Fruit fly (Drosophila melanogaster) Kc167 (cell line): ENCODE results near the gene CG10559.

Experiments
- Myc ChIP-seq: fragments of >200 bp; optimal IDR thresholded peaks from 2 replicates; lab custom pipeline; 2017; ENCODE audit warnings: missing external identifiers
- Sin3A ChIP-seq: fragments of >200 bp; optimal IDR thresholded peaks from 2 replicates; lab custom pipeline; 2018; ENCODE audit warnings: missing external identifiers
- h ChIP-seq: fragments of >200 bp; optimal IDR thresholded peaks from 3 replicates; lab custom pipeline; 2018; ENCODE audit warnings: missing external identifiers
- insv ChIP-seq: fragments of >200 bp; optimal IDR thresholded peaks from 3 replicates; lab custom pipeline; 2018; ENCODE audit warnings: missing external identifiers
- psq ChIP-seq: fragments of >200 bp; optimal IDR thresholded peaks from 2 replicates; lab custom pipeline; 2017; ENCODE audit warnings: missing external identifiers
- ttk ChIP-seq: sonication (Bioruptor generic); optimal IDR thresholded peaks from 2 replicates; lab custom pipeline; 2017; ENCODE audit warnings: missing external identifiers

The CG10559 gene

DNA sequence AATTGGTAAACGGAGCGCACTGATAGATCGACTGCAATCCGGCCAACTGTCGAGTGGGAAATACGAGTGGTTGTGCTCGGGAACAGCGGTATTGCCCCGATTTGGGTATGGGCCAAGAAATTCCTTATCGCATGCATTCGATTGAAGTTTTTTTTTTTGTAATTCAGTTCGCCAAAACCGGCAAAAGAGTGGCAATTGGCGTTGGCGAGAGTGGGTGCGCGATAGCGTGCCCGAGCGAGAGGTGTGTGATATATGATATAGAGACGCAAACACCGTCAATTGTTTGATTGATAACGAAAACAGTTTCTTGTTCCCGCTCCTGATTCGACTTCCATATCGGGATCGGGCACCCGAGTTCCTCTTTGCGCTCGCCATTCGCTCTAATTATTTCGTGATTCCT, 2.1 kb downstream of the CG10559 start, which contains the start of gene CG31087:
Gene CG31087 (minus strand): TSS at position 63 of the 400 bp plus-strand sequence.
- no peak for TF ChIP-seq psq (lab: Kevin White, UChicago)
- TF ChIP-seq h (lab: Kevin White, UChicago) = no peak
- TF ChIP-seq ttk = no peak
- no peak for TF ChIP-seq insv (lab: Kevin White, UChicago)
- no peak for TF ChIP-seq Myc
- TF ChIP-seq Sin3A = no peak

DNA sequence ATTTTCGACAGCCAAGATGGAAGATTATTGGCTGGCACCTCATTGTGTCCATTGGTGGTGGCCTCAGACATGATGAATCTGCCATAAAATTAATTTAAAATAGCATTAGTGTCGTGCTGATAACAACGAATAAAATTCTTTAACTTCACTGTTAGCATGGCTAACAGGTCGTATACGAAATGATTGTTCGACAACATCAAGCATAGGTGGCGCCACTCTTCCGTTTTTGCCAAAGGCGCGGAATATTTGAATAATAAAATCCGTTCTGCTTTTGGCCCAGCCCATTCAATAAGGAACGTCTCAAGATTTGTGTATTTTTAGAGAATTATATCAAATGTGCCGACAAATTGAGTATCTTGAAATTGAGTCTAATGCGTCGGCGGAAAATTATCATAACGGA, 3.3 kb downstream of the CG10559 start:
- no peak for TF ChIP-seq h (lab: Kevin White, UChicago)
- TF ChIP-seq Myc = no peak
- no peak for TF ChIP-seq insv (lab: Kevin White, UChicago)
- no peak for TF ChIP-seq Sin3A
- TF ChIP-seq psq (lab: Kevin White, UChicago) = no peak
- TF ChIP-seq ttk = no peak

DNA sequence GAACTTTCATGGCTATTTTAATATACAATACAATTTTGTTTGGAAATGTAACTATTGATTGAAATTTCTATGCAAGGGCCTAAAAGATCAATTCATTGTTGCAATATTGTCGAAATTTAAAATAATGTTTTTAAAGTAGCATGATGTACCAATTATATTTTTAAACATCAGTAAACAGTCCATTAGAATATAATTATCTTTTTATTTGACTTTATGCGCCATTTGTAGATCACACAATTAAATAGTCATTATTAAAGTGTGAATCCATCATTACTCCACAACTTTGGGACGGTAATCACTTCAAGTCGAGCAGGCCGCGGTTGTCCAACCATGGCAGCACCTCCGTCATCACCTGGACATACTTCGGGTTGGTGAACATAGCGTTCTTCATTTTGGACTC, 5.1 kb downstream of the CG10559 start, which contains the start of gene CG31099:
Gene CG31099 (minus strand): TSS at position 101 of the 400 bp plus-strand sequence.
- TF ChIP-seq h (lab: Kevin White, UChicago) (no peak), Sin3A (no peak), ttk (no peak), Myc (no peak), insv (lab: Kevin White, UChicago) (no peak), psq (lab: Kevin White, UChicago) (no peak)

DNA sequence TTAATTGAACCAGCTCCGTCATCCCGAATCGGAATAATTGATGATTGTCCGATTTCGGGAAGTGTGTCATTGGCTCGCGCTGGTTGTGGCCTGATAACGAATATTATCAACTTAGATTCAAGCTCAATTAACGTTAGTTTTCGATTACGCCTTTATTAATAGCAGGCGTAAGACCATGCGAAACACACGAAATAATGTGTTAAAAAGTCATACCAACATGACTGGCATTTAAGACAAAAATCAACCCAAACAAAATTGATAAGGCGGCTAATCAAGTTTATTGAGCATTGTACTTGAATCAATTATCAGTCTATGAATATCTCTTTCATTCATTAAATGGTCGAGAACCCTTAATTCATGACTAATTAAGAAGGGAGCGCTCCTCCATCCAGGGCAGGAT, 6.7 kb downstream of the CG10559 start:
- TF ChIP-seq Sin3A (no peak), ttk (no peak), h (lab: Kevin White, UChicago) (no peak), psq (lab: Kevin White, UChicago) (no peak), Myc (no peak), insv (lab: Kevin White, UChicago) (no peak)

DNA sequence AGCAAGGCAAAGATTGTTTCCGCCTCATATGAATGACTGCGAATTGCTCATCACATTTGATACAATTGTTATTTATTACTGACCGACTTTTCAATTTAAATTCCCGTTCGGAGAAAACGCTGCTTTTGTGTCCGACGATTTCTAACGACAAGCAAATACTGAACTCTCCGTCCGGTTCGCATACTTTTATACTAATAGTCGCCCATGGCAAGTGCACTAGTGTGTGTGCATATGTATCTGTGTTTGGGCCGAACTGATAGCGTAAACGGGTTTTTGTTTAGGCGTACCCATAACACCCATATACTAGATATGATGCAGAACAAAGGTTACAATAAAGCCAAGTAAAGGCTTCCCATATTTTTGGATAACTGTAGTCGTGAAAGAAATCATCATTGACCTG, 7.7 kb downstream of the CG10559 start, which contains the start of gene CG10550:
Gene CG10550 (minus strand): TSS at position 164 of the 400 bp plus-strand sequence.
- TF ChIP-seq psq (lab: Kevin White, UChicago) (no peak), h (lab: Kevin White, UChicago) (no peak), insv (lab: Kevin White, UChicago) (no peak), ttk (no peak), Sin3A (no peak), Myc (no peak)

DNA sequence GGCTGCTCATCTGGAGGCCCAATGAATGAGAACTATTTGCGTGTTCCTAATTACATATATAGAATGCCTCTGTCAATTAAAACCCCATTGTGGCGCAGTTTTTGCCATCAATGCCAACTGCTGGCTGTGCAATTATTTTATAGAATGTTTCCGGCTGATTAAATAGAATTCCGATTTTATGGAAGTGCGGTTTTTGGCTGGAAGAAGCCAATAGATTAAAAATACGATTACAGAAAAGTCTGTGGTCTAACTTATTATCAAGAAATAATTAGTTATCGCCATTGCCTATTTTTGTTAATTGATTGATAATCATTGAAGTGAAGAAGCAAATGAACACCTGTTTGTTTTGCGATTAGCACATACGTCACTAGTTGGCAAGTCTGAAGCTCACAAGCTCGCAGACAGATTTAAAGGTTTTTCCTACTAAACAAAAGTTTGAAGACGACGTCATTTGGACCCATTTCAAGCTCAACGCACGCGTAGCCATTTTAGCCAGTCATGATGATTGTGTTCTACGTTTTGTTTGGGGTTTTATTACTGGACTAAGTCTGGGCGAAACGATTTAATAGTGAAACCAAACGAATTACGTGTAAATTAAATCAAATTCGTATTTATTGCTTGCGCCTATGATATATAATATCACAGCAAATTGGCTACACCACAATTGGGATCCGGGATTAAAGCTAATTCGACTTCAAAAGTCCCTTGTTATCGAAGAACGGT, 9.9 kb downstream of the CG10559 start:
- TF ChIP-seq Myc (no peak), ttk (no peak), insv (lab: Kevin White, UChicago) (no peak), h (lab: Kevin White, UChicago) (no peak), Sin3A (no peak)

DNA sequence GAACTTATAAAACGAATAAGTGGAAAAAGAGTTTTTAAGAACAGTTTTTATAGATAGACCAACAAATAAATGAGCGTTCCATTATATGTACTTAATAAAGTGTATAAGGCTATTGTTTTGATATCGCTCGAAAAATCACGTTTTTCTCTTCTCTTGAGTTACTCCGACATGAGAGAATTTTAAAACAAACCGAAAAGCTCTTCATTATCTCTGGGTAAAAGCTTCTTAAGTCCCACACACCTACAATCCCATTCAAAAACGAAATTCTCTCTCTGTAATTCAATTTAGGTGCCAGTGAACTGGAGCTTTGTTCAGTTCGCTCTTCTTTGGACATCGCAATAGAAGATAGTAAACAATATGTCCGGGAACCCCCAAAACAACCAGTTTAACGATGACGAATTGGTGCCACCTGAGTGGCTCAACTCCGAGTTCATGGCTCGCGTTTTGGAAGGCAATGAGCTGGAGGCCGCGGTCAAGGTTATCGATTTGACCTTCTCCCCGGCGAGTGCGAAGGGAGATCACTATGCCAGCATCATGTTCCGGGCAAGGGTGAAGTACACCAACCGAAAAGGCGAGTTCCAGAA, 12.0 kb downstream of the CG10559 start, which contains the start of gene CG31436:
Gene CG31436 (plus strand): TSS at position 281 of the 584 bp plus-strand sequence.
- TF ChIP-seq h (lab: Kevin White, UChicago) (no peak), psq (lab: Kevin White, UChicago) (no peak), Myc (no peak), insv (lab: Kevin White, UChicago) (no peak), Sin3A (no peak), ttk (no peak)

DNA sequence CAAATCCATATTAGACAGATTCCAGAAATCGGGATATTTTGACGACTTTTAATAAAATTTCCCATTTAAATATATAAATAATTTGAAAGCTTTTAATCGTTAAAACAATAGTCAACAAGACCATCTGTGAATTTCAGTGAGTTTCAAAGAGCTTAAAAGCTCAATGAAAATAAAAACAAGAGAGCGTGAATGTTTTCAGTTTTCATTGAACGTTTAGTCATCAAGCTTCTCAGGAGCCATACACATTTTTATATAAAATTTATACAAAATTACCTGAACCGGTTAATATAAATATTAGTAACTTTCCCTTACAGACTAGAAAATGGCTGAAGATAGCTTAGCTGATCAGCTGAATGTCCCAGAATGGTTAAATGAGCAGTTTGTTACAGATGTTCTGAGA, 13.7 kb downstream of the CG10559 start, which contains the start of gene CG31370:
Gene CG31370 (plus strand): TSS at position 226 of the 400 bp plus-strand sequence.
- TF ChIP-seq h (lab: Kevin White, UChicago) = no peak
- no peak for TF ChIP-seq insv (lab: Kevin White, UChicago)
- TF ChIP-seq ttk = no peak
- no peak for TF ChIP-seq psq (lab: Kevin White, UChicago)
- no peak for TF ChIP-seq Sin3A
- TF ChIP-seq Myc = no peak

DNA sequence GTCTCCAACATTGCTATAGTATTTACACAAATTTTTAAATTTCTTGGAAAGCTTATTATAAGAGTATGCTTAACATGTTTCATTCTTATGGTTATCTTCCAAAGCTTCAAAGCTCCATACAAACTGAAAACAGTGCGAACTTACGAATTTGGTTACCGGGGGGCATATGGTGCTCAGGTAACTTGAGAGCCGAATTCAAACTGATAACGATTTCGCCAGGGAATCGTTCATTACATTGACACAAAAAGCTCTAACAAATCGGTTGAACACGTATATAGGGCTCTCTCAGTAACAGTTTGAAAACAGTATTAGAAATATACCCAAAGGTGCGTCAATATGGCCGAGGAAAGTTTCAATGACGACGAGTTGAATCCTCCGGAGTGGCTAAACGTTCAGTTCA, 15.3 kb downstream of the CG10559 start, which contains the start of gene CG13659:
Gene CG13659 (plus strand): TSS at position 317 of the 400 bp plus-strand sequence.
- no peak for TF ChIP-seq h (lab: Kevin White, UChicago)
- TF ChIP-seq insv (lab: Kevin White, UChicago) = no peak
- TF ChIP-seq psq (lab: Kevin White, UChicago) = no peak
- no peak for TF ChIP-seq Myc

DNA sequence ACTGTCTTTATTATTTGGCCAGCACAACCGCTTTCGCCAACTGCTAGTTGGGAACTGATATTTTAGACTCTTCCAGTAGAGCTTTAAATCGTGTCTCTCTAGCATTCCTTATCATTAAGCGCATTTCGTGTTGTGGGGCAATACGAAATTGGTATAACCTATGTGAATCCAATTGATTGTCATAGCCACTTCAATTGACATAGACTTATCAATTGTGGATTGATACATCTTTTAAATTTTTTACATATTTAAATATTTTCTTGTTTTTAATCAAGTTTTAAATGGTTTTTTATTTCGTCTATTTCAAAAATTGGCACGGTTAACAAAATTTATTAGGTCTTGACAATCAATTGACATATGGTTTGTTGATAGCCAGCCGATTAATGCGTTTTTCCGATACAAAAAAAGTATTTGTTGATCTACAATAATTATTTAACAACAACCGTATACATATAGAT, 16.4 kb downstream of the CG10559 start, which contains the start of gene CG31288:
Gene CG31288 (minus strand): TSS at position 51 of the 458 bp plus-strand sequence.
- no peak for TF ChIP-seq h (lab: Kevin White, UChicago)
- TF ChIP-seq ttk = no peak
- no peak for TF ChIP-seq Myc
- no peak for TF ChIP-seq Sin3A
- TF ChIP-seq psq (lab: Kevin White, UChicago) = no peak
- no peak for TF ChIP-seq insv (lab: Kevin White, UChicago)

DNA sequence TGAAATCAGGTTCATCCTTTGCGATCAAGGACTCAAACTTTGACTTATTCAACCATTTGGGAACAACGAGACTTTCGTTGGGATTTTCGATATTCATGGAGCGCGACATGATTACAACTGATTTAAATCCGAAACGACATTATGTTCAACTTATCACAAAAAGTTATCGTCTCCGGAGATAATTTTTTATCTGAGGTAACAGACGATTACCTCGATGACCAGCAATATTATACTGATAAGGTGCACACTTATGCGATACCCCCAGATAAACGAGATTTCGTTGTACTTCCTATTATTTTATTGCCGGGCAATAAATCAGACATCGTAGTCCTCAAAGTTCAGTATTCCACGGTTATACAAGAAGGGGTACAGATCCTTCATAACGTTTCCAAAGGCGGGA, 18.2 kb downstream of the CG10559 start, which contains the start of gene CG31097:
Gene CG31097 (minus strand): TSS at position 101 of the 400 bp plus-strand sequence.
- TF ChIP-seq h (lab: Kevin White, UChicago) (no peak), ttk (no peak), Sin3A (no peak), psq (lab: Kevin White, UChicago) (no peak), Myc (no peak)

DNA sequence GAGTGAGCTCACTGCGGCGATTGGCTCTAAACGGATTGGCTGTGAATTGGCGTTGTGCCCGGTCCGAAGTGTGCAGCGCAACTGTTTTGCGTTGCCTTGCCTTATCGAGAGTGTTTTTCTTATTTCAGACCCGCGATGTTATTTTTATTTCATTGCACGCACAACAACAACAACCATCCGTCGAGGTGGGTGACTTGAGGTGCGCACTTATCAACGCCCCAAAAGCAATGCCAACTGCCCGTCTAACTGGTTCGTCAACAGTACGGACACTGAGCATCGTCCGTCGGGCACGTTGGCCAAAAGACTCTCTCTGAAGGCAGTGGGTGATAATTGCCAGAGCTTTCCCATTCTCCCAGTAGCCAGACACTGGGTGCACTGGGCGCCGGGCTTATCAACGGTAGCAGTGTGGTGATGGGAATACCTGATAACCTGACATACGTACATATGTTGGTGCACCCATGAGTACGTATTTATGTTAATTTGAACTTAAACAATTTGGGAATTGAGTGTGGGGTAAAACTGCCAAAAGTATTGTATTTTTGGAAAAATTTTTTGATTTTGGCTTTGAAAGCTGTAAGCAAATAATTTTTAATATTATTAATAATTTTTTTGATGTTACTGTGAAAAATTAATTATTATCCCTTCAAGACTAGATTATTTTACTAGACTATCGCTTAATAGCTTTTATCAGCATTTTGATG, 20.4 kb downstream of the CG10559 start, which contains the start of gene CG31102:
Gene CG31102 (minus strand): TSS at position 275 of the 701 bp plus-strand sequence.
- TF ChIP-seq psq (lab: Kevin White, UChicago) = no peak
- TF ChIP-seq Sin3A = no peak
- TF ChIP-seq insv (lab: Kevin White, UChicago) = no peak
- no peak for TF ChIP-seq ttk
- TF ChIP-seq h (lab: Kevin White, UChicago) = no peak
- TF ChIP-seq Myc = no peak
